Fruit fly (Drosophila melanogaster): Measurements from ENCODE around the gene CG42296.

dm6 chr2L:2072970-2073369 is 37.1 kb upstream of the CG42296 start:
- TF ChIP-seq cic (GFP tag; optimal IDR thresholded peaks at IDR 0.05) = no peak
- TF ChIP-seq CG7045 (GFP tag; optimal IDR thresholded peaks at IDR 0.05) = no peak
- TF ChIP-seq CG7101 (tag; optimal IDR thresholded peaks at IDR 0.05) = no peak
